Worm (Caenorhabditis elegans) whole organism, L1 larva: Measurements from ENCODE around the gene srj-37.
A peak's percentile ranks its signal among the peaks of the same experiment; 100 is the strongest.

Experiments
- F16B12.6 ChIP-seq: fragments of 150-350 bp; optimal IDR thresholded peaks from 2 replicates; lab custom pipeline; 2014; ENCODE audit warnings: missing biosample characterization, missing genetic modification characterization
- aha-1 ChIP-seq: fragments of 150-350 bp; optimal IDR thresholded peaks from 2 replicates; lab custom pipeline; 2014; ENCODE audit warnings: missing biosample characterization, missing genetic modification characterization
- aly-2 ChIP-seq: fragments of 150-350 bp; optimal IDR thresholded peaks from 2 replicates; lab custom pipeline; 2014; ENCODE audit warnings: missing biosample characterization, missing genetic modification characterization
- ama-1 ChIP-seq: fragments of 150-350 bp; optimal IDR thresholded peaks from 2 replicates; lab custom pipeline; 2014
- blmp-1 ChIP-seq: fragments of 150-350 bp; optimal IDR thresholded peaks from 2 replicates; lab custom pipeline; 2014; ENCODE audit warnings: missing biosample characterization, missing genetic modification characterization
- ceh-82 ChIP-seq, 3 experiments: fragments of 150-350 bp in 1 of 3; sonication (generic microtip) in 2 of 3; optimal IDR thresholded peaks; 2 replicates each; lab custom pipeline; 2014 to 2017; ENCODE audit warnings: missing biosample characterization in 3 of 3, missing genetic modification characterization in 3 of 3
- ceh-90 ChIP-seq: sonication (generic microtip); optimal IDR thresholded peaks from 2 replicates; lab custom pipeline; 2016; ENCODE audit warnings: missing genetic modification characterization, missing compliant biosample characterization
- ces-1 ChIP-seq: fragments of 150-350 bp; optimal IDR thresholded peaks from 2 replicates; lab custom pipeline; 2014; ENCODE audit warnings: missing biosample characterization, missing genetic modification reagents, missing genetic modification characterization
- efl-1 ChIP-seq, 4 experiments: fragments of 150-350 bp; optimal IDR thresholded peaks in 3 of 4; peaks in 1 of 4; 1 replicate in 1 of 4; 2 replicates in 3 of 4; lab custom pipeline; 2014; ENCODE audit warnings: missing biosample characterization in 2 of 4, missing genetic modification characterization in 2 of 4, missing genetic modification reagents in 2 of 4
- efl-3 ChIP-seq: fragments of 200-800 bp; sonication (Bioruptor generic); optimal IDR thresholded peaks from 2 replicates; lab custom pipeline; 2018; ENCODE audit warnings: mild to moderate bottlenecking, missing genetic modification characterization, missing compliant biosample characterization
- egl-13 ChIP-seq: sonication (generic microtip); optimal IDR thresholded peaks from 2 replicates; lab custom pipeline; 2016; ENCODE audit warnings: missing genotype, missing genetic modification reagents, missing genetic modification characterization, missing compliant biosample characterization
- egl-27 ChIP-seq, 2 experiments: fragments of 150-350 bp in 1 of 2; sonication (generic microtip); optimal IDR thresholded peaks; 3 replicates each; lab custom pipeline; 2017 to 2018; ENCODE audit warnings: missing biosample characterization in 2 of 2, missing genetic modification characterization in 2 of 2, missing genetic modification reagents in 2 of 2
- fkh-4 ChIP-seq: sonication (generic microtip); optimal IDR thresholded peaks from 2 replicates; lab custom pipeline; 2016; ENCODE audit warnings: missing compliant biosample characterization, missing genetic modification characterization, borderline replicate concordance
- fkh-8 ChIP-seq: sonication (generic microtip); optimal IDR thresholded peaks from 2 replicates; lab custom pipeline; 2016; ENCODE audit warnings: mild to moderate bottlenecking, missing genetic modification characterization, missing compliant biosample characterization
- hpl-2 ChIP-seq: fragments of 150-350 bp; optimal IDR thresholded peaks from 2 replicates; lab custom pipeline; 2014; ENCODE audit warnings: missing biosample characterization, missing genetic modification reagents, missing genetic modification characterization
- irx-1 ChIP-seq: sonication (generic microtip); optimal IDR thresholded peaks from 2 replicates; lab custom pipeline; 2016; ENCODE audit warnings: missing genetic modification characterization, missing compliant biosample characterization
- jun-1 ChIP-seq: fragments of 150-350 bp; optimal IDR thresholded peaks from 2 replicates; lab custom pipeline; 2014; ENCODE audit warnings: missing biosample characterization, missing genetic modification reagents, missing genetic modification characterization
- lin-15B ChIP-seq: fragments of 150-350 bp; sonication (generic microtip); optimal IDR thresholded peaks from 3 replicates; lab custom pipeline; 2014; ENCODE audit warnings: missing biosample characterization, missing genetic modification characterization
- lin-35 ChIP-seq, 2 experiments: fragments of 150-350 bp; optimal IDR thresholded peaks; 2 replicates each; lab custom pipeline; 2014; ENCODE audit warnings: missing biosample characterization in 2 of 2, missing genetic modification characterization in 2 of 2, missing genetic modification reagents in 2 of 2
- lsy-2 ChIP-seq, 2 experiments: fragments of 150-350 bp; optimal IDR thresholded peaks; 2 replicates each; lab custom pipeline; 2014; ENCODE audit warnings: missing biosample characterization in 2 of 2, missing genetic modification characterization in 2 of 2
- mep-1 ChIP-seq: fragments of 150-350 bp; optimal IDR thresholded peaks from 2 replicates; lab custom pipeline; 2014; ENCODE audit warnings: missing biosample characterization, missing genetic modification characterization
- nhr-20 ChIP-seq: sonication (generic microtip); optimal IDR thresholded peaks from 2 replicates; lab custom pipeline; 2016; ENCODE audit warnings: mild to moderate bottlenecking, missing genetic modification characterization, missing compliant biosample characterization
- nhr-28 ChIP-seq: fragments of 150-350 bp; optimal IDR thresholded peaks from 2 replicates; lab custom pipeline; 2014; ENCODE audit warnings: missing biosample characterization, missing genetic modification characterization
- nhr-71 ChIP-seq: sonication (generic microtip); optimal IDR thresholded peaks from 2 replicates; lab custom pipeline; 2016; ENCODE audit warnings: mild to moderate bottlenecking, missing genetic modification characterization, moderate library complexity, missing compliant biosample characterization
- pag-3 ChIP-seq: sonication (generic microtip); optimal IDR thresholded peaks from 2 replicates; lab custom pipeline; 2017; ENCODE audit warnings: missing genetic modification characterization, mild to moderate bottlenecking, missing compliant biosample characterization, antibody characterized with exemption, borderline replicate concordance; ENCODE audit not compliant: insufficient read depth
- pax-3 ChIP-seq: fragments of 200-800 bp; sonication (Bioruptor generic); optimal IDR thresholded peaks from 2 replicates; lab custom pipeline; 2018; ENCODE audit warnings: mild to moderate bottlenecking, missing genetic modification characterization, moderate library complexity, missing compliant biosample characterization
- rnt-1 ChIP-seq: sonication (generic microtip); optimal IDR thresholded peaks from 2 replicates; lab custom pipeline; 2016; ENCODE audit warnings: mild to moderate bottlenecking, missing genetic modification characterization, moderate library complexity, missing compliant biosample characterization
- skn-1 ChIP-seq: fragments of 150-350 bp; optimal IDR thresholded peaks from 2 replicates; lab custom pipeline; 2014; ENCODE audit warnings: missing biosample characterization, missing genetic modification characterization
- snpc-4 ChIP-seq: fragments of 150-350 bp; optimal IDR thresholded peaks from 2 replicates; lab custom pipeline; 2014; ENCODE audit warnings: missing biosample characterization, missing genetic modification characterization
- snu-23 ChIP-seq: sonication (generic microtip); optimal IDR thresholded peaks from 2 replicates; lab custom pipeline; 2016; ENCODE audit warnings: missing genetic modification characterization, missing compliant biosample characterization
- sox-4 ChIP-seq: sonication (generic microtip); optimal IDR thresholded peaks from 2 replicates; lab custom pipeline; 2016; ENCODE audit warnings: missing genetic modification characterization, missing compliant biosample characterization
- sup-37 ChIP-seq: fragments of 200-800 bp; sonication (Bioruptor generic); optimal IDR thresholded peaks from 2 replicates; lab custom pipeline; 2018; ENCODE audit warnings: mild to moderate bottlenecking, missing genetic modification characterization, missing compliant biosample characterization
- swsn-7 ChIP-seq: sonication (generic microtip); optimal IDR thresholded peaks from 2 replicates; lab custom pipeline; 2016; ENCODE audit warnings: missing genetic modification characterization, missing compliant biosample characterization
- tlp-1 ChIP-seq: fragments of 150-350 bp; optimal IDR thresholded peaks from 2 replicates; lab custom pipeline; 2014; ENCODE audit warnings: missing biosample characterization, missing genetic modification characterization
- unc-130 ChIP-seq: fragments of 150-350 bp; optimal IDR thresholded peaks from 2 replicates; lab custom pipeline; 2017; ENCODE audit warnings: missing biosample characterization, missing genetic modification characterization, inconsistent platforms
- unc-62 ChIP-seq: fragments of 150-350 bp; optimal IDR thresholded peaks from 2 replicates; lab custom pipeline; 2014; ENCODE audit warnings: missing biosample characterization, missing genetic modification reagents, missing genetic modification characterization
- vab-15 ChIP-seq: sonication (generic microtip); optimal IDR thresholded peaks from 2 replicates; lab custom pipeline; 2017; ENCODE audit warnings: missing genotype, mild to moderate bottlenecking, missing genetic modification characterization, missing compliant biosample characterization
- xbp-1 ChIP-seq: sonication (generic microtip); optimal IDR thresholded peaks from 2 replicates; lab custom pipeline; 2016; ENCODE audit warnings: missing genetic modification characterization, missing compliant biosample characterization
- zip-4 ChIP-seq: fragments of 200-800 bp; sonication (Bioruptor generic); optimal IDR thresholded peaks from 2 replicates; lab custom pipeline; 2018; ENCODE audit warnings: mild to moderate bottlenecking, missing genetic modification characterization, moderate library complexity, missing compliant biosample characterization
- ztf-4 ChIP-seq: fragments of 150-350 bp; optimal IDR thresholded peaks from 2 replicates; lab custom pipeline; 2014; ENCODE audit warnings: missing biosample characterization, missing genetic modification characterization

The srj-37 gene

ce11 chrV:642750-643149 is 4.3 kb downstream of the srj-37 start, which contains the start of gene nhr-190:
nhr-190 (minus strand) TSS chrV:642924.
- TF ChIP-seq fkh-8 = peak; percentile 41
- TF ChIP-seq lin-15B = no peak
- no peak for TF ChIP-seq aly-2 (tag; lab: Kevin White, UChicago)
- no peak for TF ChIP-seq egl-13 (tag; lab: Kevin White, UChicago)
- TF ChIP-seq sox-4 (tag; lab: Kevin White, UChicago) = no peak
- TF ChIP-seq lin-35 (GFP tag; optimal IDR thresholded peaks at IDR 0.05; lab: Kevin White, UChicago) = no peak
- no peak for TF ChIP-seq hpl-2 (GFP tag; lab: Kevin White, UChicago)
- TF ChIP-seq ztf-4 = no peak
- no peak for TF ChIP-seq unc-62 (GFP tag; lab: Kevin White, UChicago)
- TF ChIP-seq skn-1 (tag; lab: Kevin White, UChicago) = no peak
- peak; percentile 31 to 47 for TF ChIP-seq efl-1 (optimal IDR thresholded peaks at IDR 0.05; lab: Kevin White, UChicago)
- TF ChIP-seq efl-1 (GFP tag; optimal IDR thresholded peaks at IDR 0.05 in 1 of 2; lab: Kevin White, UChicago) = no peak
- TF ChIP-seq pag-3 (tag; lab: Kevin White, UChicago) = no peak
- TF ChIP-seq egl-27 (tag; optimal IDR thresholded peaks at IDR 0.05; lab: Kevin White, UChicago) = no peak
- peak; percentile 33 for TF ChIP-seq rnt-1 (tag; lab: Kevin White, UChicago)
- TF ChIP-seq ceh-90 (tag; lab: Kevin White, UChicago) = no peak
- no peak for TF ChIP-seq ces-1 (GFP tag; lab: Kevin White, UChicago)
- peak; percentile 22 for TF ChIP-seq nhr-20 (tag; lab: Kevin White, UChicago)
- peak; percentile 30 for TF ChIP-seq swsn-7 (tag; lab: Kevin White, UChicago)
- no peak for TF ChIP-seq F16B12.6 (tag; lab: Kevin White, UChicago)
- peak in 1 of 3 experiments; percentile 2 for TF ChIP-seq ceh-82 (tag; optimal IDR thresholded peaks at IDR 0.05; lab: Kevin White, UChicago)

- TF ChIP-seq pag-3 (tag; lab: Kevin White, UChicago) (no peak), snu-23 (GFP tag; lab: Kevin White, UChicago) (no peak), blmp-1 (tag; lab: Kevin White, UChicago) (no peak), aly-2 (tag; lab: Kevin White, UChicago) (no peak), unc-130 (no peak), sox-4 (tag; lab: Kevin White, UChicago) (no peak), aha-1 (tag; lab: Kevin White, UChicago) (no peak)
These were observed 7.7 kb downstream of the srj-37 start, which contains the start of gene F48G7.12 for ce11 chrV:646129-646528. F48G7.12 (minus strand) TSS chrV:646229.

ce11 chrV:646888-647287 is 8.5 kb downstream of the srj-37 start, which contains the start of gene ugt-42:
ugt-42 (plus strand) TSS chrV:647188.
- TF ChIP-seq xbp-1 (tag; lab: Kevin White, UChicago) (no peak), fkh-4 (tag; lab: Kevin White, UChicago) (no peak)

ce11 chrV:652940-653339 is 14.5 kb downstream of the srj-37 start, which contains the start of gene srj-5:
srj-5 (minus strand) TSS chrV:653040.
- no peak for TF ChIP-seq vab-15
- no peak for TF ChIP-seq jun-1
- TF ChIP-seq ces-1 (GFP tag; lab: Kevin White, UChicago) = no peak
- TF ChIP-seq nhr-20 (tag; lab: Kevin White, UChicago) = no peak
- no peak for TF ChIP-seq unc-130
- no peak for TF ChIP-seq lsy-2 (tag; optimal IDR thresholded peaks at IDR 0.05; lab: Kevin White, UChicago)
- TF ChIP-seq mep-1 (tag; lab: Kevin White, UChicago) = no peak
- no peak for TF ChIP-seq sup-37 (GFP tag; lab: Kevin White, UChicago)

ce11 chrV:654402-654801 is 16.0 kb downstream of the srj-37 start, which contains the start of gene srj-6:
srj-6 (minus strand) TSS chrV:654502.
- no peak for TF ChIP-seq unc-62 (GFP tag; lab: Kevin White, UChicago)
- TF ChIP-seq lsy-2 (tag; optimal IDR thresholded peaks at IDR 0.05; lab: Kevin White, UChicago) = no peak
- TF ChIP-seq vab-15 = no peak
- TF ChIP-seq swsn-7 (tag; lab: Kevin White, UChicago) = no peak
- TF ChIP-seq nhr-28 (tag; lab: Kevin White, UChicago) = no peak
- TF ChIP-seq ama-1 (lab: Kevin White, UChicago) = no peak
- TF ChIP-seq snpc-4 = no peak
- TF ChIP-seq efl-3 (GFP tag; lab: Kevin White, UChicago) = no peak
- TF ChIP-seq tlp-1 (tag; lab: Kevin White, UChicago) = no peak
- no peak for TF ChIP-seq snu-23 (GFP tag; lab: Kevin White, UChicago)
- no peak for TF ChIP-seq irx-1
- no peak for TF ChIP-seq egl-13 (tag; lab: Kevin White, UChicago)
- TF ChIP-seq zip-4 (GFP tag; lab: Kevin White, UChicago) = no peak
- no peak for TF ChIP-seq skn-1 (tag; lab: Kevin White, UChicago)
- no peak for TF ChIP-seq nhr-71
- TF ChIP-seq pax-3 (tag; lab: Kevin White, UChicago) = no peak
- TF ChIP-seq unc-130 = no peak
